Fruit fly (Drosophila melanogaster) whole organism, prepupa: ENCODE measurements around the gene CG43750.

ENCODE experiments used
- Blimp-1 ChIP-seq: fragments of 200-800 bp; sonication (Bioruptor generic); optimal IDR thresholded peaks from 3 replicates; lab custom pipeline; 2017; ENCODE audit warnings: missing biosample characterization, missing genetic modification characterization, mild to moderate bottlenecking, moderate library complexity, missing genetic modification reagents
- CG10669 ChIP-seq: fragments of 200-800 bp; sonication (Bioruptor generic); optimal IDR thresholded peaks from 3 replicates; lab custom pipeline; 2018; ENCODE audit warnings: missing biosample characterization, mild to moderate bottlenecking, missing genetic modification characterization, moderate library complexity
- CG11294 ChIP-seq: fragments of 200-800 bp; sonication (Bioruptor generic); IDR thresholded peaks from 2 replicates; pipeline ENCODE4 v1.3.6; 2022; ENCODE audit warnings: missing biosample characterization, missing genetic modification characterization
- CG11762 ChIP-seq: fragments of 200-800 bp; sonication (Bioruptor generic); optimal IDR thresholded peaks from 3 replicates; lab custom pipeline; 2016; ENCODE audit warnings: missing biosample characterization, missing genetic modification characterization; ENCODE audit not compliant: insufficient read depth
- CG15336 ChIP-seq: fragments of 200-800 bp; sonication (Bioruptor generic); IDR thresholded peaks from 2 replicates; pipeline ENCODE4 v1.3.6; 2022; ENCODE audit warnings: missing biosample characterization, missing genetic modification characterization
- CG16779 ChIP-seq: fragments of 200-800 bp; sonication (Bioruptor generic); optimal IDR thresholded peaks from 3 replicates; lab custom pipeline; 2017; ENCODE audit warnings: missing biosample characterization, mild to moderate bottlenecking, missing genetic modification characterization
- CG3032 ChIP-seq: fragments of 200-800 bp; optimal IDR thresholded peaks from 2 replicates; lab custom pipeline; 2019; ENCODE audit warnings: missing biosample characterization, mild to moderate bottlenecking, missing genetic modification characterization, moderate library complexity
- CG31627 ChIP-seq: fragments of 200-800 bp; sonication (Bioruptor generic); optimal IDR thresholded peaks from 3 replicates; lab custom pipeline; 2016; ENCODE audit warnings: missing biosample characterization, missing genetic modification characterization
- CG34406 ChIP-seq: fragments of 200-800 bp; sonication (Bioruptor generic); optimal IDR thresholded peaks from 3 replicates; lab custom pipeline; 2016; ENCODE audit warnings: missing biosample characterization, missing genetic modification characterization
- CG4318 ChIP-seq: fragments of 200-800 bp; sonication (Bioruptor generic); optimal IDR thresholded peaks from 3 replicates; lab custom pipeline; 2017; ENCODE audit warnings: missing biosample characterization, mild to moderate bottlenecking, missing genetic modification characterization
- CG6163 ChIP-seq: fragments of 200-800 bp; sonication (Bioruptor generic); IDR thresholded peaks from 3 replicates; pipeline ENCODE4 v1.3.6; 2022; ENCODE audit warnings: missing biosample characterization, missing genetic modification characterization
- CG6792 ChIP-seq: fragments of 200-800 bp; sonication (Bioruptor generic); optimal IDR thresholded peaks from 3 replicates; lab custom pipeline; 2016; ENCODE audit warnings: missing biosample characterization, missing genetic modification characterization
- CG6808 ChIP-seq: fragments of 200-800 bp; sonication (Bioruptor generic); optimal IDR thresholded peaks from 3 replicates; lab custom pipeline; 2017; ENCODE audit warnings: missing biosample characterization, missing genetic modification characterization, mild to moderate bottlenecking, moderate library complexity, missing genetic modification reagents
- CG6854 ChIP-seq: fragments of 200-800 bp; sonication (Bioruptor generic); optimal IDR thresholded peaks from 2 replicates; lab custom pipeline; 2017; ENCODE audit warnings: missing biosample characterization, mild to moderate bottlenecking, missing genetic modification characterization
- CG8119 ChIP-seq: fragments of 200-800 bp; sonication (Bioruptor generic); IDR thresholded peaks from 3 replicates; pipeline ENCODE4 v1.3.6; 2022; ENCODE audit warnings: missing biosample characterization, missing genetic modification characterization
- CG9139 ChIP-seq: fragments of 200-800 bp; sonication (Bioruptor generic); optimal IDR thresholded peaks from 3 replicates; lab custom pipeline; 2017; ENCODE audit warnings: missing biosample characterization, mild to moderate bottlenecking, missing genetic modification characterization
- Eip75B ChIP-seq: fragments of 200-800 bp; sonication (Bioruptor generic); optimal IDR thresholded peaks from 3 replicates; lab custom pipeline; 2016; ENCODE audit warnings: missing biosample characterization, missing genetic modification characterization
- Eip78C ChIP-seq: fragments of 200-800 bp; sonication (Bioruptor generic); peaks from one replicate; lab custom pipeline; 2016; ENCODE audit warnings: missing biosample characterization, missing genetic modification characterization
- Eip93F ChIP-seq: fragments of 200-800 bp; sonication (Bioruptor generic); optimal IDR thresholded peaks from 2 replicates; lab custom pipeline; 2016; ENCODE audit warnings: missing biosample characterization, mild to moderate bottlenecking, missing genetic modification characterization
- Gug ChIP-seq: fragments of 200-800 bp; sonication (Bioruptor generic); IDR thresholded peaks from 2 replicates; pipeline ENCODE4 v1.3.6; 2022; ENCODE audit warnings: missing biosample characterization, missing genetic modification characterization
- Hr38 ChIP-seq: sonication (Bioruptor generic); optimal IDR thresholded peaks from 2 replicates; lab custom pipeline; 2016; ENCODE audit warnings: missing biosample characterization, missing genetic modification characterization
- Hr39 ChIP-seq: fragments of 200-800 bp; sonication (Bioruptor generic); optimal IDR thresholded peaks from 2 replicates; lab custom pipeline; 2016; ENCODE audit warnings: missing biosample characterization, missing genetic modification characterization
- Lpt ChIP-seq: fragments of 200-800 bp; sonication (Bioruptor generic); optimal IDR thresholded peaks from 3 replicates; lab custom pipeline; 2016; ENCODE audit warnings: missing biosample characterization, missing genetic modification characterization
- OdsH ChIP-seq: fragments of 200-800 bp; sonication (Bioruptor generic); optimal IDR thresholded peaks from 3 replicates; lab custom pipeline; 2016; ENCODE audit warnings: missing biosample characterization, missing genetic modification characterization
- Smox ChIP-seq: fragments of 200-800 bp; sonication (Bioruptor generic); optimal IDR thresholded peaks from 3 replicates; lab custom pipeline; 2016; ENCODE audit warnings: missing biosample characterization, missing genetic modification characterization
- Sox102F ChIP-seq: fragments of 200-800 bp; sonication (Bioruptor generic); optimal IDR thresholded peaks from 2 replicates; lab custom pipeline; 2016; ENCODE audit warnings: missing biosample characterization, mild to moderate bottlenecking, missing genetic modification characterization
- Sox14 ChIP-seq: fragments of 200-800 bp; sonication (Bioruptor generic); optimal IDR thresholded peaks from 3 replicates; lab custom pipeline; 2016; ENCODE audit warnings: missing biosample characterization, missing genetic modification characterization
- Sox15 ChIP-seq: fragments of 200-800 bp; sonication (Bioruptor generic); optimal IDR thresholded peaks from 3 replicates; lab custom pipeline; 2016; ENCODE audit warnings: missing biosample characterization, missing genetic modification characterization
- achi ChIP-seq: fragments of 200-800 bp; sonication (Bioruptor generic); optimal IDR thresholded peaks from 3 replicates; lab custom pipeline; 2016; ENCODE audit warnings: missing biosample characterization, missing genetic modification characterization
- acj6 ChIP-seq: fragments of 200-800 bp; sonication (Bioruptor generic); optimal IDR thresholded peaks from 3 replicates; lab custom pipeline; 2016; ENCODE audit warnings: missing biosample characterization, missing genetic modification characterization
- cyc ChIP-seq: fragments of 200-800 bp; sonication (Bioruptor generic); optimal IDR thresholded peaks from 3 replicates; lab custom pipeline; 2016; ENCODE audit warnings: missing biosample characterization, missing genetic modification characterization
- dac ChIP-seq: fragments of 200-800 bp; sonication (Bioruptor generic); optimal IDR thresholded peaks from 2 replicates; lab custom pipeline; 2017; ENCODE audit warnings: missing biosample characterization, mild to moderate bottlenecking, missing genetic modification characterization
- dsx ChIP-seq: fragments of 200-800 bp; optimal IDR thresholded peaks from 3 replicates; lab custom pipeline; 2019; ENCODE audit warnings: missing biosample characterization, mild to moderate bottlenecking, missing genetic modification characterization, moderate library complexity; ENCODE audit not compliant: poor library complexity, severe bottlenecking
- eg ChIP-seq: fragments of 200-800 bp; sonication (Bioruptor generic); IDR thresholded peaks from 3 replicates; pipeline ENCODE4 v1.3.6; 2022; ENCODE audit warnings: missing biosample characterization, missing genetic modification characterization
- esn ChIP-seq: fragments of 200-800 bp; sonication (Bioruptor generic); optimal IDR thresholded peaks from 2 replicates; lab custom pipeline; 2016; ENCODE audit warnings: missing biosample characterization, mild to moderate bottlenecking, missing genetic modification characterization, moderate library complexity
- fd59A ChIP-seq: fragments of 200-800 bp; sonication (Bioruptor generic); optimal IDR thresholded peaks from 2 replicates; lab custom pipeline; 2017; ENCODE audit warnings: missing biosample characterization, mild to moderate bottlenecking, missing genetic modification characterization, missing genetic modification reagents
- lz ChIP-seq: fragments of 200-800 bp; sonication (Bioruptor generic); optimal IDR thresholded peaks from 3 replicates; lab custom pipeline; 2016; ENCODE audit warnings: missing biosample characterization, missing genetic modification characterization
- net ChIP-seq: fragments of 200-800 bp; sonication (Bioruptor generic); optimal IDR thresholded peaks from 3 replicates; lab custom pipeline; 2016; ENCODE audit warnings: missing biosample characterization, missing genetic modification characterization
- pdm3 ChIP-seq: fragments of 200-800 bp; sonication (Bioruptor generic); optimal IDR thresholded peaks from 3 replicates; lab custom pipeline; 2016; ENCODE audit warnings: missing biosample characterization, missing genetic modification characterization
- salr ChIP-seq, 2 experiments: fragments of 200-800 bp; sonication (Bioruptor generic); optimal IDR thresholded peaks; 3 replicates each; lab custom pipeline; 2016 to 2018; ENCODE audit warnings: missing biosample characterization in 2 of 2, missing genetic modification characterization in 2 of 2, mild to moderate bottlenecking in 1 of 2
- ss ChIP-seq, 2 experiments: fragments of 200-800 bp; sonication (Bioruptor generic); optimal IDR thresholded peaks; 2 replicates in 1 of 2; 3 replicates in 1 of 2; lab custom pipeline; 2017 to 2018; ENCODE audit warnings: mild to moderate bottlenecking in 2 of 2, missing biosample characterization in 2 of 2, missing genetic modification characterization in 2 of 2, moderate library complexity in 1 of 2
- svp ChIP-seq: fragments of 200-800 bp; sonication (Bioruptor generic); peaks from one replicate; lab custom pipeline; 2016; ENCODE audit warnings: missing biosample characterization, missing genetic modification characterization
- topi ChIP-seq: fragments of 200-800 bp; sonication (Bioruptor generic); optimal IDR thresholded peaks from 3 replicates; lab custom pipeline; 2016; ENCODE audit warnings: missing biosample characterization, missing genetic modification characterization
- vri ChIP-seq: fragments of 200-800 bp; sonication (Bioruptor generic); optimal IDR thresholded peaks from 3 replicates; lab custom pipeline; 2016; ENCODE audit warnings: missing biosample characterization, mild to moderate bottlenecking, missing genetic modification characterization

The CG43750 gene

DNA sequence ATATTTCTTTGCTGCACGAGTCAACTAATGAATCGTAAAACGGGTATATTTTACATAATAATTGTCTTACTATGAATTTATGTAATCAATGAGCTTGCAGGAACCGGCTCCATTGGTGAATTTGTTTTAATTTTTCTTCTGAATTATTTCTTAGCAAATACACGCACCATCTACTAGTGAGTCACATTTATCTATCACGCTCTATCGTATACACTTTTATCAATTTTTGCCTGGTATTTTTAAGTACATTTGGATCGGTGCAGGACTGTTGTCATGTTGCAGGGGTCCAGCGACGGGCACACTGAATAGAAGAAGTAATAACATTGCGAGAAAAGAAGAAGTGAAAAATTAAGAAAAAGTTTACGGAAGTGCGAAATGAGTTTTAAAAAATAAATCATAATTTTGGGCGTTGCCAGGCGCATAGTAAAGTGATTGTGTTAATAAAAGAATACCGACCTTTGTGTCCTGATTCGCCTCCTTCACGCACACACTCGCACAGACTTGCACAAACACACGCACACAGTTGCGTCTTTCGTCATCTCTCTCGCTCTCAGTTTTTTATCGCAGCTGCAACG, 25.3 kb downstream of the CG43750 start, which contains the start of the genes Rab5 and Axud1 (continued):
- no peak for TF ChIP-seq dsx (GFP tag; lab: Kevin White, UChicago)
- no peak for TF ChIP-seq Hr39 (GFP tag; lab: Kevin White, UChicago)
- no peak for TF ChIP-seq Lpt (GFP tag; lab: Kevin White, UChicago)
- TF ChIP-seq topi: no peak
- TF ChIP-seq Smox: no peak
- TF ChIP-seq CG16779 (tag; lab: Kevin White, UChicago): no peak
- no peak for TF ChIP-seq CG4318 (GFP tag; lab: Kevin White, UChicago)
- TF ChIP-seq pdm3 (GFP tag; lab: Kevin White, UChicago): no peak
- no peak for TF ChIP-seq Blimp-1
- no peak for TF ChIP-seq Eip93F (GFP tag; lab: Kevin White, UChicago)
- no peak for TF ChIP-seq CG11762 (GFP tag; lab: Kevin White, UChicago)
- TF ChIP-seq esn (GFP tag; lab: Kevin White, UChicago): no peak
- TF ChIP-seq svp (GFP tag; lab: Kevin White, UChicago): peak; percentile 61

DNA sequence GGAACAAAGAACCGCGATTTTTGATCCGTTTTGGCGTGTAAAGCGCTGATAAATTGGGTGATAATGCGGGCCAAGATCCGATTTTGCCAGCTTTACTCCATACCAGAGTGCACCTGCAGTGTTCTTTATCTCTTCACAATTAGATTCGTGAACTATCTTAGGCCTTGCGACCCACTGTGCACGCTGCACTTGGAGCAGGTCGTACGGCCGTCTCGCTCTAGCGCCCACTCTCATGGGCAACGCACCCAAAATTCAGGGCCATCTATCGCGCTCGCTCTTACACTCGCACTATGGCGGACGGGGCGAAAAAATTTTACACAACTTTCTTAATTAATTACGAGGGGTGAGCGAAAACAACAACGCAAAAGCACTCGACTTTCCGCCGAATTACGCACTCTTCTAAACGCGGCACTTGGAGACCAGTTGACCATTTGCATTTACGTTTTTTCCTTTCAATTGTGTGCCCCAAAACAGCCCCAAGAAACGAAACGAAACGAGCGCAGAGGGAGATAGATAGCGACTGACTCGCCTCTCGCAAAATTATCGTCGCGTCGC, 26.2 kb downstream of the CG43750 start:
- TF ChIP-seq CG34406 (GFP tag; lab: Kevin White, UChicago) (no peak), Eip78C (GFP tag; lab: Kevin White, UChicago) (no peak), dsx (GFP tag; lab: Kevin White, UChicago) (no peak), net (GFP tag; lab: Kevin White, UChicago) (no peak), svp (GFP tag; lab: Kevin White, UChicago) (peak; percentile 85), CG6163 (peak; percentile 18; the same call in 1 of the 3 replicates), CG16779 (tag; lab: Kevin White, UChicago) (no peak), Sox14 (GFP tag; lab: Kevin White, UChicago) (peak; percentile 84), dac (GFP tag; lab: Kevin White, UChicago) (no peak), salr (GFP tag; optimal IDR thresholded peaks at IDR 0.05; lab: Kevin White, UChicago) (no peak), Hr38 (GFP tag; lab: Kevin White, UChicago) (no peak), CG6792 (GFP tag; lab: Kevin White, UChicago) (no peak), CG15336 (GFP tag; lab: Robert Waterston, UW) (0 out of 2 replicates have a peak, but pooled peaks have one; percentile 7)

DNA sequence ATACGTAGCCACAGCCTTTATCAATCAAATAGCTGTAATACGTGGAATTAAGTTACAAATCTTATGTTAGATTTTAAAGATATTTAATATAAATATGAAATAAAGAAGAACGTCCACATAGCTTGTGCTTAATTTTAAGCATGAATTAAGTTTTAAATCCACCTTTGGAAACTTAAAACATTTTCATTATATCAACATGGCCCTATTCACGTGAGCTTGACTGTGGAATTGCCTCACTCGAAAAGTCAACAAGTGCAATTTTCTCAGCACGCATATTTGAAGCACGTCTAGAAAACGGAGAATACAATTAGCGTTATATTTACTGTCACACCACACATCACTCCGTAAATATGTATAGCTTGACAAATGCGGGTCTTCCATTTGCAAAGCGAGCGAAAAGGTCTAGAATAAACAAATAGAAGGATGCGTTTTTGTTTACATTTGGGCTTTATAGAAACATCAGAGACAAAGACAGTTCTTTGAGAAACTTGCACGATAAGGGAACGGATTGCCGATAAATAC, 26.8 kb downstream of the CG43750 start:
- TF ChIP-seq CG6854 (GFP tag; lab: Kevin White, UChicago) (peak; percentile 93), CG10669 (GFP tag; lab: Kevin White, UChicago) (peak; percentile 96), Gug (peak; percentile 94), lz (GFP tag; lab: Kevin White, UChicago) (peak; percentile 92), ss (GFP tag; optimal IDR thresholded peaks at IDR 0.05; lab: Kevin White, UChicago) (peak; percentile 95 to 97), salr (GFP tag; optimal IDR thresholded peaks at IDR 0.05; lab: Kevin White, UChicago) (peak; percentile 88), achi (GFP tag; lab: Kevin White, UChicago) (peak; percentile 94), CG4318 (GFP tag; lab: Kevin White, UChicago) (peak; percentile 91), CG3032 (tag; lab: Kevin White, UChicago) (peak; percentile 97), CG6163 (peak; percentile 97), svp (GFP tag; lab: Kevin White, UChicago) (peak; percentile 97), fd59A (GFP tag; lab: Kevin White, UChicago) (peak; percentile 87), CG8119 (GFP tag; lab: Robert Waterston, UW) (peak; percentile 95), CG15336 (GFP tag; lab: Robert Waterston, UW) (peak; percentile 98), OdsH (GFP tag; lab: Kevin White, UChicago) (peak; percentile 95), CG6808 (GFP tag; lab: Kevin White, UChicago) (peak; percentile 96), Blimp-1 (peak; percentile 86), esn (GFP tag; lab: Kevin White, UChicago) (peak; percentile 93), CG31627 (GFP tag; lab: Kevin White, UChicago) (peak; percentile 86), CG16779 (tag; lab: Kevin White, UChicago) (peak; percentile 97), Sox102F (GFP tag; lab: Kevin White, UChicago) (peak; percentile 92), Hr38 (GFP tag; lab: Kevin White, UChicago) (no peak), Sox15 (GFP tag; lab: Kevin White, UChicago) (peak; percentile 85), CG6792 (GFP tag; lab: Kevin White, UChicago) (peak; percentile 92), CG9139 (GFP tag; lab: Kevin White, UChicago) (peak; percentile 97), vri (GFP tag; lab: Kevin White, UChicago) (peak; percentile 88), cyc (GFP tag; lab: Kevin White, UChicago) (peak; percentile 89), Eip75B (GFP tag; lab: Kevin White, UChicago) (peak; percentile 96), eg (peak; percentile 98), acj6 (GFP tag; lab: Kevin White, UChicago) (peak; percentile 96), CG11294 (GFP tag; lab: Robert Waterston, UW) (peak; percentile 92)
